Worm (Caenorhabditis elegans) whole organism, young adult: ENCODE measurements around the gene hut-1.

Experiments
- B0261.1 ChIP-seq: sonication (generic microtip); optimal IDR thresholded peaks from 2 replicates; lab custom pipeline; 2016; ENCODE audit warnings: mild to moderate bottlenecking, missing genetic modification characterization, moderate library complexity, missing compliant biosample characterization
- T26A5.8 ChIP-seq: sonication (generic microtip); optimal IDR thresholded peaks from 2 replicates; lab custom pipeline; 2016; ENCODE audit warnings: missing genetic modification characterization, missing compliant biosample characterization
- nfya-2 ChIP-seq: fragments of 200-800 bp; sonication (Bioruptor generic); IDR thresholded peaks from 2 replicates; pipeline ENCODE4 v1.3.6; 2022; ENCODE audit warnings: missing genetic modification reagents, missing genetic modification characterization, missing compliant biosample characterization
- snpc-1.1 ChIP-seq: sonication (generic microtip); optimal IDR thresholded peaks from 2 replicates; lab custom pipeline; 2017; ENCODE audit warnings: missing genetic modification characterization, mild to moderate bottlenecking, missing compliant biosample characterization, antibody characterized with exemption, moderate library complexity, missing genotype, missing genetic modification reagents; ENCODE audit not compliant: insufficient read depth
- unc-130 ChIP-seq: sonication (generic microtip); optimal IDR thresholded peaks from 2 replicates; lab custom pipeline; 2016; ENCODE audit warnings: missing genetic modification reagents, missing genetic modification characterization, missing compliant biosample characterization

- TF ChIP-seq T26A5.8 (tag; lab: Kevin White, UChicago) (no peak), nfya-2 (GFP tag; lab: Robert Waterston, UW) (no peak), unc-130 (GFP tag; lab: Kevin White, UChicago) (no peak), B0261.1 (tag; lab: Kevin White, UChicago) (no peak), snpc-1.1 (no peak)
Observed at ce11 chrIII:12687872-12688375, 23.4 kb upstream of the hut-1 start, which contains the start of the genes rsp-3 and spin-4.
